Fruit fly (Drosophila melanogaster) whole organism, embryonic: ENCODE results near the gene GstO2.

Source experiments
- Blimp-1 ChIP-seq: fragments of 200-800 bp; sonication (Bioruptor generic); optimal IDR thresholded peaks from 3 replicates; lab custom pipeline; 2018; ENCODE audit warnings: missing biosample characterization, missing genetic modification characterization, mild to moderate bottlenecking, moderate library complexity, missing genetic modification reagents
- CG10267 ChIP-seq: fragments of 200-800 bp; sonication (Bioruptor generic); optimal IDR thresholded peaks from 2 replicates; lab custom pipeline; 2018; ENCODE audit warnings: missing biosample characterization, mild to moderate bottlenecking, missing genetic modification characterization, moderate library complexity
- CG10321 ChIP-seq: fragments of 200-800 bp; sonication (Bioruptor generic); IDR thresholded peaks from 2 replicates; pipeline ENCODE4 v1.3.6; 2022; ENCODE audit warnings: missing biosample characterization, missing genetic modification characterization
- CG11723 ChIP-seq: fragments of 200-800 bp; sonication (Bioruptor generic); optimal IDR thresholded peaks from 2 replicates; lab custom pipeline; 2017; ENCODE audit warnings: missing biosample characterization, mild to moderate bottlenecking, missing genetic modification characterization
- CG14441 ChIP-seq: fragments of 200-800 bp; sonication (Bioruptor generic); IDR thresholded peaks from 2 replicates; pipeline ENCODE4 v1.3.6; 2022; ENCODE audit warnings: missing biosample characterization, missing genetic modification characterization
- CG15514 ChIP-seq: fragments of 200-800 bp; sonication (Bioruptor generic); optimal IDR thresholded peaks from 3 replicates; lab custom pipeline; 2017; ENCODE audit warnings: missing biosample characterization, missing genetic modification characterization, mild to moderate bottlenecking, moderate library complexity, missing genetic modification reagents
- CG16779 ChIP-seq: fragments of 200-800 bp; sonication (Bioruptor generic); IDR thresholded peaks from 2 replicates; pipeline ENCODE4 v1.3.6; 2022; ENCODE audit warnings: missing biosample characterization, missing genetic modification characterization
- CG17186 ChIP-seq: fragments of 200-800 bp; sonication (Bioruptor generic); optimal IDR thresholded peaks from 3 replicates; lab custom pipeline; 2017; ENCODE audit warnings: missing biosample characterization, missing genetic modification reagents, missing genetic modification characterization
- CG17385 ChIP-seq: fragments of 200-800 bp; sonication (Bioruptor generic); optimal IDR thresholded peaks from 3 replicates; lab custom pipeline; 2018; ENCODE audit warnings: missing biosample characterization, mild to moderate bottlenecking, missing genetic modification characterization
- CG1832 ChIP-seq: fragments of 200-800 bp; sonication (Bioruptor generic); optimal IDR thresholded peaks from 2 replicates; lab custom pipeline; 2017; ENCODE audit warnings: missing biosample characterization, mild to moderate bottlenecking, missing genetic modification characterization, inconsistent platforms
- CG2199 ChIP-seq: fragments of 200-800 bp; sonication (Bioruptor generic); IDR thresholded peaks from 3 replicates; pipeline ENCODE4 v1.3.6; 2022; ENCODE audit warnings: missing biosample characterization, missing genetic modification characterization
- CG32532 ChIP-seq: fragments of 200-800 bp; sonication (Bioruptor generic); IDR thresholded peaks from 2 replicates; pipeline ENCODE4 v1.3.6; 2022; ENCODE audit warnings: missing biosample characterization, missing genetic modification characterization
- CG33557 ChIP-seq: fragments of 200-800 bp; sonication (Bioruptor generic); optimal IDR thresholded peaks from 2 replicates; lab custom pipeline; 2019; ENCODE audit warnings: missing biosample characterization, mild to moderate bottlenecking, missing genetic modification characterization, moderate library complexity
- CG4730 ChIP-seq: fragments of 200-800 bp; sonication (Bioruptor generic); IDR thresholded peaks from 2 replicates; pipeline ENCODE4 v1.3.6; 2022; ENCODE audit warnings: missing biosample characterization, missing genetic modification characterization
- CG4820 ChIP-seq: fragments of 200-800 bp; sonication (Bioruptor generic); optimal IDR thresholded peaks from 3 replicates; lab custom pipeline; 2016; ENCODE audit warnings: missing biosample characterization, missing genetic modification characterization
- CG7839 ChIP-seq: fragments of 200-800 bp; sonication (Bioruptor generic); optimal IDR thresholded peaks from 3 replicates; lab custom pipeline; 2018; ENCODE audit warnings: missing biosample characterization, mild to moderate bottlenecking, missing genetic modification characterization, moderate library complexity
- CG7963 ChIP-seq: fragments of 200-800 bp; sonication (Bioruptor generic); IDR thresholded peaks from 3 replicates; pipeline ENCODE4 v1.3.6; 2022; ENCODE audit warnings: missing biosample characterization, missing genetic modification characterization; ENCODE audit not compliant: partially characterized antibody
- CG8089 ChIP-seq: fragments of 200-800 bp; sonication (Bioruptor generic); optimal IDR thresholded peaks from 3 replicates; lab custom pipeline; 2016; ENCODE audit warnings: missing biosample characterization, missing genetic modification characterization
- Drgx ChIP-seq: fragments of 200-800 bp; sonication (Bioruptor generic); IDR thresholded peaks from 2 replicates; pipeline ENCODE4 v1.3.6; 2022; ENCODE audit warnings: missing biosample characterization, missing genetic modification characterization
- E2f2 ChIP-seq: fragments of 200-800 bp; sonication (Bioruptor generic); IDR thresholded peaks from 2 replicates; pipeline ENCODE4 v1.3.6; 2022; ENCODE audit warnings: missing biosample characterization, missing genetic modification characterization
- Ets65A ChIP-seq: fragments of 200-800 bp; sonication (Bioruptor generic); peaks from one replicate; lab custom pipeline; 2016; ENCODE audit warnings: missing biosample characterization, missing genetic modification characterization
- Fer1 ChIP-seq: fragments of 200-800 bp; sonication (Bioruptor generic); optimal IDR thresholded peaks from 2 replicates; lab custom pipeline; 2017; ENCODE audit warnings: missing biosample characterization, mild to moderate bottlenecking, missing genetic modification characterization
- Hr78 ChIP-seq, 2 experiments: fragments of 200-800 bp in 1 of 2; fragments of >200 bp in 1 of 2; sonication (Bioruptor generic) in 1 of 2; optimal IDR thresholded peaks; 2 replicates each; lab custom pipeline; 2017 to 2019; ENCODE audit warnings: missing biosample characterization in 2 of 2, missing genetic modification characterization in 2 of 2, mild to moderate bottlenecking in 1 of 2, moderate library complexity in 1 of 2
- Mad ChIP-seq: fragments of 200-800 bp; sonication (Bioruptor generic); optimal IDR thresholded peaks from 2 replicates; lab custom pipeline; 2016; ENCODE audit warnings: missing biosample characterization, missing genetic modification characterization
- Med ChIP-seq: fragments of 200-800 bp; sonication (Bioruptor generic); peaks from one replicate; lab custom pipeline; 2016; ENCODE audit warnings: missing biosample characterization, missing genetic modification characterization, mild to moderate bottlenecking, inconsistent platforms, moderate library complexity
- bsh ChIP-seq, 2 experiments: fragments of 200-800 bp; sonication (Bioruptor generic); optimal IDR thresholded peaks; 2 replicates each; lab custom pipeline; 2017 to 2018; ENCODE audit warnings: mild to moderate bottlenecking in 2 of 2, missing biosample characterization in 2 of 2, missing genetic modification characterization in 2 of 2, moderate library complexity in 1 of 2
- chinmo ChIP-seq: fragments of 200-800 bp; sonication (Bioruptor generic); IDR thresholded peaks from 4 replicates; pipeline ENCODE4 v1.3.6; 2022; ENCODE audit warnings: missing biosample characterization, missing genetic modification characterization; ENCODE audit not compliant: partially characterized antibody
- crol ChIP-seq: fragments of 200-800 bp; sonication (Bioruptor generic); IDR thresholded peaks from 2 replicates; pipeline ENCODE4 v1.3.6; 2022; ENCODE audit warnings: missing biosample characterization, missing genetic modification characterization
- dmrt11E ChIP-seq: fragments of 200-800 bp; sonication (Bioruptor generic); optimal IDR thresholded peaks from 3 replicates; lab custom pipeline; 2018; ENCODE audit warnings: missing biosample characterization, mild to moderate bottlenecking, missing genetic modification characterization, moderate library complexity
- ems ChIP-seq: fragments of 200-800 bp; sonication (Bioruptor generic); optimal IDR thresholded peaks from 3 replicates; lab custom pipeline; 2016; ENCODE audit warnings: missing biosample characterization, missing genetic modification characterization
- fd96Cb ChIP-seq: fragments of 200-800 bp; sonication (Bioruptor generic); optimal IDR thresholded peaks from 2 replicates; lab custom pipeline; 2018; ENCODE audit warnings: missing biosample characterization, mild to moderate bottlenecking, missing genetic modification characterization, moderate library complexity
- gsb ChIP-seq: fragments of 200-800 bp; sonication (Bioruptor generic); IDR thresholded peaks from 2 replicates; pipeline ENCODE4 v1.3.6; 2022; ENCODE audit warnings: missing biosample characterization, missing genetic modification characterization
- gt ChIP-seq: fragments of 200-800 bp; sonication (Bioruptor generic); IDR thresholded peaks from 2 replicates; pipeline ENCODE4 v1.3.6; 2022; ENCODE audit warnings: missing biosample characterization, missing genetic modification characterization
- jing ChIP-seq: fragments of 200-800 bp; sonication (Bioruptor generic); optimal IDR thresholded peaks from 2 replicates; lab custom pipeline; 2018; ENCODE audit warnings: missing biosample characterization, mild to moderate bottlenecking, missing genetic modification characterization
- jumu ChIP-seq: fragments of 200-800 bp; sonication (Bioruptor generic); optimal IDR thresholded peaks from 3 replicates; lab custom pipeline; 2016; ENCODE audit warnings: missing biosample characterization, missing genetic modification characterization
- nerfin-1 ChIP-seq: fragments of 200-800 bp; sonication (Bioruptor generic); optimal IDR thresholded peaks from 3 replicates; lab custom pipeline; 2019; ENCODE audit warnings: missing biosample characterization, mild to moderate bottlenecking, missing genetic modification characterization, moderate library complexity
- sens ChIP-seq: fragments of 200-800 bp; sonication (Bioruptor generic); peaks from one replicate; lab custom pipeline; 2016; ENCODE audit warnings: missing biosample characterization, missing genetic modification characterization
- so ChIP-seq: fragments of 200-800 bp; sonication (Bioruptor generic); IDR thresholded peaks from 3 replicates; pipeline ENCODE4 v1.3.6; 2022; ENCODE audit warnings: missing biosample characterization, missing genetic modification characterization
- sug ChIP-seq: fragments of 200-800 bp; optimal IDR thresholded peaks from 2 replicates; lab custom pipeline; 2019; ENCODE audit warnings: missing biosample characterization, mild to moderate bottlenecking, missing genetic modification characterization, moderate library complexity
- tgo ChIP-seq: fragments of 200-800 bp; sonication (Bioruptor generic); IDR thresholded peaks from 3 replicates; pipeline ENCODE4 v1.3.6; 2022; ENCODE audit warnings: missing biosample characterization, missing genetic modification characterization

GstO2 gene

dm6 chr3L:8553125-8553524 is 29.8 kb upstream of the GstO2 start (continued):
- TF ChIP-seq Blimp-1 (GFP tag; lab: Kevin White, UChicago) (peak; percentile 0), fd96Cb (tag; lab: Kevin White, UChicago) (no peak), Mad (no peak), CG15514 (GFP tag; lab: Kevin White, UChicago) (no peak), E2f2 (GFP tag; lab: Robert Waterston, UW) (no peak), bsh (GFP tag; optimal IDR thresholded peaks at IDR 0.05; lab: Kevin White, UChicago) (peak in 1 of 2 experiments; percentile 11), CG7963 (GFP tag; lab: Robert Waterston, UW) (no peak), CG10267 (tag; lab: Kevin White, UChicago) (no peak), CG17385 (peak; percentile 3), jing (GFP tag; lab: Kevin White, UChicago) (no peak), tgo (GFP tag; lab: Robert Waterston, UW) (no peak), CG33557 (GFP tag; lab: Kevin White, UChicago) (no peak), Fer1 (no peak), CG4820 (GFP tag; lab: Kevin White, UChicago) (no peak), CG16779 (GFP tag; lab: Robert Waterston, UW) (0 out of 2 replicates have a peak, but pooled peaks have one; percentile 21), Hr78 (GFP tag; optimal IDR thresholded peaks at IDR 0.05; lab: Kevin White, UChicago) (no peak), ems (GFP tag; lab: Kevin White, UChicago) (no peak), CG10321 (GFP tag; lab: Robert Waterston, UW) (no peak), CG4730 (GFP tag; lab: Robert Waterston, UW) (no peak), CG11723 (GFP tag; lab: Kevin White, UChicago) (no peak), jumu (peak; percentile 12), dmrt11E (tag; lab: Kevin White, UChicago) (no peak)

DNA sequence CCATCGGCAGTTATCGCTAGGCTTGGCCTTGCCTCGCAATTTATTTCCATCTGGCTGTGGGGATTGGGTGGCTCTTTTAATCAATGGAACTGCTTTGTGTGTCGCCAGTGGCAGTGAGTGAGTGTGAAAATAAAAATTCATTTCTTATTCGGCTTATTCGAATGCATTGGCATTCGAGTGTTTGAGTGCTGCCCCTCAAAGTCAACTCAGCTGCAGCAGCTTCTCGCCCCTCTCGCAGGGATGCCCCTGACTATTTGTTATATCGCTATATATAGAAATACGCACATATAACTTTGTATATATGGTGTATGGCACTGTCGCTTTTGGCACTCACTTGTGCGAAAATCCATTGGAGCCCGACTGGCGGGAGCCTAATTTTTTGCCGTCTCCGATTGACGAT is 27.5 kb upstream of the GstO2 start:
- TF ChIP-seq gt (GFP tag; lab: Robert Waterston, UW) (no peak), nerfin-1 (no peak), Ets65A (GFP tag; lab: Kevin White, UChicago) (peak; percentile 12), CG1832 (GFP tag; lab: Kevin White, UChicago) (no peak), gsb (GFP tag; lab: Robert Waterston, UW) (0 out of 2 replicates have a peak, but pooled peaks have one; percentile 15), CG17186 (GFP tag; lab: Kevin White, UChicago) (no peak), Med (GFP tag; lab: Kevin White, UChicago) (peak; percentile 49), sens (GFP tag; lab: Kevin White, UChicago) (peak; percentile 20), Drgx (GFP tag; lab: Robert Waterston, UW) (peak; percentile 20; the same call in 1 of the 2 replicates), sug (tag; lab: Kevin White, UChicago) (no peak), CG8089 (GFP tag; lab: Kevin White, UChicago) (no peak), CG32532 (GFP tag; lab: Robert Waterston, UW) (0 out of 2 replicates have a peak, but pooled peaks have one; percentile 20), so (GFP tag; lab: Robert Waterston, UW) (0 out of 3 replicates have a peak, but pooled peaks have one; percentile 12), CG2199 (0 out of 3 replicates have a peak, but pooled peaks have one; percentile 24), crol (0 out of 2 replicates have a peak, but pooled peaks have one; percentile 23), chinmo (GFP tag; lab: Robert Waterston, UW) (0 out of 4 replicates have a peak, but pooled peaks have one; percentile 44), CG7839 (no peak), CG14441 (GFP tag; lab: Robert Waterston, UW) (0 out of 2 replicates have a peak, but pooled peaks have one; percentile 15)
